Worm (Caenorhabditis elegans): ENCODE data around the gene srz-14.
A peak's percentile ranks its signal among the peaks of the same experiment; 100 is the strongest.

Gene srz-14

ce11 chrV:16224027-16224426 is 40.6 kb downstream of the srz-14 start, which contains the start of gene stdh-2:
Gene stdh-2 (plus strand): TSS chrV:16224327.
- no peak for TF ChIP-seq ceh-82 (tag; optimal IDR thresholded peaks at IDR 0.05)
- TF ChIP-seq R02D3.7 (tag; optimal IDR thresholded peaks at IDR 0.05): no peak
- no peak for TF ChIP-seq nhr-77 (tag; optimal IDR thresholded peaks at IDR 0.05)
- no peak for TF ChIP-seq tbx-2 (tag; optimal IDR thresholded peaks at IDR 0.05)
- TF ChIP-seq sea-2 (GFP tag; optimal IDR thresholded peaks at IDR 0.05): no peak
- TF ChIP-seq unc-39 (tag; optimal IDR thresholded peaks at IDR 0.05): no peak
- no peak for TF ChIP-seq lsy-12 (tag; optimal IDR thresholded peaks at IDR 0.05)
- no peak for TF ChIP-seq jun-1 (tag; optimal IDR thresholded peaks at IDR 0.05)
- no peak for TF ChIP-seq nhr-76 (tag; optimal IDR thresholded peaks at IDR 0.05)
- TF ChIP-seq nhr-43 (tag; optimal IDR thresholded peaks at IDR 0.05; ENCODE audit: poor library complexity, severe bottlenecking): no peak
- no peak for TF ChIP-seq lin-15B (tag; optimal IDR thresholded peaks at IDR 0.05)
- no peak for TF ChIP-seq ztf-11 (tag; optimal IDR thresholded peaks at IDR 0.05)
- TF ChIP-seq ama-1 (optimal IDR thresholded peaks at IDR 0.05): no peak
- TF ChIP-seq nhr-25 (tag; optimal IDR thresholded peaks at IDR 0.05): no peak
- no peak for TF ChIP-seq ceh-16 (tag; optimal IDR thresholded peaks at IDR 0.05)
- TF ChIP-seq aly-2 (tag; optimal IDR thresholded peaks at IDR 0.05): no peak

- TF ChIP-seq snpc-4 (tag; optimal IDR thresholded peaks at IDR 0.05): peak; percentile 22
- TF ChIP-seq ceh-28 (tag; optimal IDR thresholded peaks at IDR 0.05): no peak
Measured at ce11 chrV:16225524-16226116, 42.2 kb downstream of the srz-14 start.

ce11 chrV:16226581-16226980 is 43.1 kb downstream of the srz-14 start, which contains the start of gene F11A5.13:
Gene F11A5.13 (minus strand): TSS chrV:16226681.
- no peak for TF ChIP-seq nhr-237 (tag; optimal IDR thresholded peaks at IDR 0.05)
- TF ChIP-seq ceh-16 (tag; optimal IDR thresholded peaks at IDR 0.05): no peak
- TF ChIP-seq R02D3.7 (tag; optimal IDR thresholded peaks at IDR 0.05): no peak
- TF ChIP-seq ZK546.5 (tag; optimal IDR thresholded peaks at IDR 0.05): no peak
- TF ChIP-seq unc-39 (tag; optimal IDR thresholded peaks at IDR 0.05): no peak
- TF ChIP-seq nhr-12 (tag; optimal IDR thresholded peaks at IDR 0.05): no peak
- TF ChIP-seq ceh-28 (tag; optimal IDR thresholded peaks at IDR 0.05): no peak
- TF ChIP-seq ztf-11 (tag; optimal IDR thresholded peaks at IDR 0.05): no peak
- no peak for TF ChIP-seq mml-1 (tag; optimal IDR thresholded peaks at IDR 0.05)
- TF ChIP-seq egl-27 (tag; optimal IDR thresholded peaks at IDR 0.05): no peak
- TF ChIP-seq nhr-67 (tag; optimal IDR thresholded peaks at IDR 0.05): no peak
- TF ChIP-seq ama-1 (optimal IDR thresholded peaks at IDR 0.05): no peak
- TF ChIP-seq elt-3 (tag; optimal IDR thresholded peaks at IDR 0.05): no peak
- TF ChIP-seq nfya-1 (tag; optimal IDR thresholded peaks at IDR 0.05; ENCODE audit: insufficient read depth): no peak
- no peak for TF ChIP-seq daf-12 (tag; optimal IDR thresholded peaks at IDR 0.05)
- TF ChIP-seq lsy-12 (tag; optimal IDR thresholded peaks at IDR 0.05): no peak
- no peak for TF ChIP-seq mdl-1 (tag; optimal IDR thresholded peaks at IDR 0.05)
- TF ChIP-seq nhr-76 (tag; optimal IDR thresholded peaks at IDR 0.05): no peak

- TF ChIP-seq nhr-25 (tag; optimal IDR thresholded peaks at IDR 0.05) (no peak), ceh-82 (tag; optimal IDR thresholded peaks at IDR 0.05) (no peak), egl-27 (tag; optimal IDR thresholded peaks at IDR 0.05) (no peak), ztf-4 (tag; optimal IDR thresholded peaks at IDR 0.05) (no peak), sea-2 (GFP tag; optimal IDR thresholded peaks at IDR 0.05) (no peak), hmg-11 (tag; optimal IDR thresholded peaks at IDR 0.05) (no peak), nhr-11 (tag; optimal IDR thresholded peaks at IDR 0.05) (no peak), pqm-1 (tag; optimal IDR thresholded peaks at IDR 0.05) (no peak), mml-1 (tag; optimal IDR thresholded peaks at IDR 0.05) (no peak), nhr-43 (tag; optimal IDR thresholded peaks at IDR 0.05; ENCODE audit: poor library complexity, severe bottlenecking) (no peak), nhr-67 (tag; optimal IDR thresholded peaks at IDR 0.05) (no peak), tbx-2 (tag; optimal IDR thresholded peaks at IDR 0.05) (no peak), elt-1 (tag; optimal IDR thresholded peaks at IDR 0.05) (no peak), ceh-28 (tag; optimal IDR thresholded peaks at IDR 0.05) (no peak), nhr-28 (tag; optimal IDR thresholded peaks at IDR 0.05) (no peak), ceh-16 (tag; optimal IDR thresholded peaks at IDR 0.05) (no peak), elt-3 (tag; optimal IDR thresholded peaks at IDR 0.05) (no peak), fkh-10 (GFP tag; optimal IDR thresholded peaks at IDR 0.05) (no peak), mdl-1 (tag; optimal IDR thresholded peaks at IDR 0.05) (no peak), zag-1 (tag; optimal IDR thresholded peaks at IDR 0.05) (no peak)
Measured at ce11 chrV:16229439-16229838, 46.0 kb downstream of the srz-14 start.

All from whole organism, L3 larva.